Fruit fly (Drosophila melanogaster) whole organism: ENCODE data around the gene CG14062.

Source experiments
- CG8478 ChIP-seq: fragments of >200 bp; optimal IDR thresholded peaks from 2 replicates; lab custom pipeline; 2018; ENCODE audit warnings: inconsistent platforms
- Dll ChIP-seq: fragments of >200 bp; optimal IDR thresholded peaks from 2 replicates; lab custom pipeline; 2017
- EcR ChIP-seq, 2 experiments: fragments of >200 bp; optimal IDR thresholded peaks; 2 replicates each; lab custom pipeline; 2017; ENCODE audit warnings: missing biosample characterization in 2 of 2, missing genetic modification characterization in 2 of 2, missing genetic modification reagents in 2 of 2
- pan ChIP-seq: fragments of >200 bp; optimal IDR thresholded peaks from 2 replicates; lab custom pipeline; 2017
- psq ChIP-seq: fragments of >200 bp; optimal IDR thresholded peaks from 2 replicates; lab custom pipeline; 2017
- usp ChIP-seq: fragments of >200 bp; optimal IDR thresholded peaks from 2 replicates; lab custom pipeline; 2017; ENCODE audit warnings: missing biosample characterization, missing genetic modification characterization, mixed read lengths

DNA sequence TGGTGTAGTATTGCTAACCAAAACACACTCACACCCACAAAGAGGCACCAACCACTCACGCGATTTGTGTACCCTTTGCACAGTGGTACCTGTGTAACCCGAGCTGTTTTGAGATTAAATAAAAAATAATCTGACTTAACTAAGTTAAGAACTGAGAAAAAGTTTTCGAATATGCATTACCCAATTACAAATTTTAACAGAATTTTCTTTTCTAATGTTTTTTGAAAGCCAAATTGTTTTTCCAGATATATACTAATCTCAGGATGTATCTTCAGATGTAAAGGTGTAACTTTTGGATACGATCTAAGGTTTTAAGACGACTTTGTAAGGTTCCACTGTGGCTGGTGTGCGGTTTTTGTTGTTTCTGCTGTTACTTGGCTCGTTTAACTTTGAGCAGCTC lies 8.9 kb downstream of the CG14062 start:
- TF ChIP-seq EcR (GFP tag; optimal IDR thresholded peaks at IDR 0.05; lab: Kevin White, UChicago) (no peak), CG8478 (lab: Kevin White, UChicago) (no peak), Dll (no peak), psq (lab: Kevin White, UChicago) (no peak), usp (GFP tag; lab: Kevin White, UChicago) (no peak), pan (lab: Kevin White, UChicago) (no peak)
